Worm (Caenorhabditis elegans) whole organism, dauer: Measurements from ENCODE around the gene ZK1290.13.

ENCODE experiments used
- unc-62 ChIP-seq: sonication (generic microtip); optimal IDR thresholded peaks from 2 replicates; lab custom pipeline; 2017; ENCODE audit warnings: missing biosample characterization, missing genetic modification reagents, missing genetic modification characterization

ZK1290.13 gene

DNA sequence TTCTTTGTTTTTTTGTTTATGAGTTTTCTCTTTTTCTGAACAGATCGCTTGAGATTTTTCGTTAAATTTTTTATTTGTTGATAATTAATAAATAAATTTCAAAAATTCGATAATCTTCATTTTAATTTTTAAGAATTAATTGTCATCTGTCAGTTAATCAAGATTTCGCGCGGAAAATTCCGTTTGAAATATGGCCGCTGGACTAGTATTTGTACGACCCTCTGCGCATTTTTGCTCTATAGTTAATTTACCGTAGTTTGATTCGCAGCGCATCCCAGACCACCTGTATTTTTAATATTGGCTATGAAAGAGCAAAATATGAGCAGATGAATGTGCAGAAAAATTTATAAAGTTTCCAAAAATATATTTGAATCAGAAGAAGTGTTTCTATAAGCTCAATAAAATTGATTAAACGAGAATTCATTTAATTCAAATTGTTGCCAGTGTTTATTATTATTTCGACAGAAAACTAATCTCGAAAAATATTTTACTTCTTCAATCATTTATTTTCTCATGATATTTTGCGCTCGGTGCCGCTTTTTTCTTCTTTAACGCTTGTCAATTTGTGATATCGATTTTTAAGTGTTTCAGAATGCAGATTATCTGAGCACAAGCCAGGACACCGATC, 2.9 kb downstream of the ZK1290.13 start, which contains the start of gene nfi-1:
Gene nfi-1, plus strand, starts transcription at position 578 of the 628 bp plus-strand sequence.
- TF ChIP-seq unc-62 (GFP tag; lab: Kevin White, UChicago), result no peak

DNA sequence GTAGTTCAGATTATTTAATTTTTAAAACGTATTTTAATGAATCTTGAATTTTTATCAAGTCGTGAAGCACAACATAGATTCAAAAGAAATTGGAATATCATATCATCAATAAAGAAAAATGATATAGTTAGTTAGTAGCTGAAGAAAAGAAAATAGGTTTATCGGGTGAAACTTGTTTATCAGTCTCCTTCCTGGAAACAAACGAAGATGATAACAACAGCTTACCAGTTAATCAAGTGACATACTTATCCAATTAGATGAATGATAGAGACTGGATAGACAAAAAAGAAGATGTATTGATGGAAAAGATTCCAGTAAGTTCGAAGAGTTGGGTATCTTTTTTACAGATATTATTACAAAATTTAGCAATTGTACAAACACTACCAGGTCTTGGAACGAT, 8.1 kb downstream of the ZK1290.13 start:
- TF ChIP-seq unc-62 (GFP tag; lab: Kevin White, UChicago), result no peak

DNA sequence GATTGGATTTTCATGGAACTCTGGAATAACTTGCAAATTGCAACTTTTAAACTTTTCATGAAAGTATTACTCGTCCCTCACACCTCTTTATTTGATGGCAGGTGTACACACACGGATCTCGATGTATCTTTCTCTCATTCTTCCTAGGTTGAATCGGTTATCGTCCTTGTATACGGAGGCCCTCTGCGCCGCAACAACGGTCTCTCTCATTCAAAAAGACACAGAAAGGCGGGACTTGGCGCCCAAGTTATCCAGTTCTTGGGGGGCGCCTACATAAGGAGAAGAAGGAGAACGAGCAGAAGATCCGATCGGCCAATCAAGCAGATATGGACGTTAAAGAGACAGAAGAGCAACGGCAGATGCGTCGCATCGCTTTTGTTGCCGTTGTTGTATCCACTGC, 9.0 kb downstream of the ZK1290.13 start, which contains the start of gene rol-8:
Gene rol-8, plus strand, starts transcription at position 301 of the 400 bp plus-strand sequence.
- TF ChIP-seq unc-62 (GFP tag; lab: Kevin White, UChicago), result no peak

DNA sequence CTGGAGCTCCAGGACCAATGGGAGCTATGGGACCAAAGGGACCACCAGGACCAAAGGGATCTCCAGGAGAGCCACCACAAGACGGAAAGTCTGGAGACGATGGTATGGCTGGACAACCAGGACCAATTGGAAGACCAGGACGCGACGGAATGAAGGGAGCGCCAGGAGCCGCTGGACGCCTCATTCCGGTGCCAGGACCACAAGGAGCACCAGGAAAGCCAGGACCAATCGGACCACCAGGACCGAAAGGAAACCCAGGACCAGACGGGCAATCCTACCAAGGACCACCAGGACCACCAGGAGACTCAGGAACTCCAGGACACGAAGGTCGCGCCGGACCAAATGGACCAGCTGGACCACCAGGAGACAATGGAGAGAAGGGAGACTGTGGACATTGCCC, 10.0 kb downstream of the ZK1290.13 start:
- TF ChIP-seq unc-62 (GFP tag; lab: Kevin White, UChicago), result no peak

ce11 chrII:7545364-7545763, 10.6 kb downstream of the ZK1290.13 start:
- no peak for TF ChIP-seq unc-62 (GFP tag; lab: Kevin White, UChicago)

DNA sequence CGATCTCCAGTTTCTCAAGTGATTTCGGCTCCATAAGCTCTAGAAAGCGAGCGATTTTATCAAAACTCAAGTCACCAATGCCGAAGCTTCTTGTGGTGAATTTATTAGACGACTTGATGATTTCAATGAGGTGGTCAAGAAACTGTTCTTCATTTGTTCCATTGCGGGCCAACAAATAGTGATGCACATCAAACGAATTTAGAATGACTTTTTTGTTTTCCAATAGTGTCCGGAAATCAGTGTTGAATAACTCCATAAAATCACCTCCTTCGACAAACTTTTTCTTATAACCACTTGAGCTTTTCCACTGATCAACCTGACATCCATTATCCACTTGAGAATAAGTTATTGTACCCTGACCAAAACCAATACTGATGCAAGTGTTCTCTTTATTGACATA, 12.5 kb downstream of the ZK1290.13 start:
- no peak for TF ChIP-seq unc-62 (GFP tag; lab: Kevin White, UChicago)

ce11 chrII:7548044-7548443, 13.2 kb downstream of the ZK1290.13 start, which contains the start of gene fbxa-224:
Gene fbxa-224 (minus strand): TSS chrII:7548144.
- TF ChIP-seq unc-62 (GFP tag; lab: Kevin White, UChicago), result no peak

ce11 chrII:7549035-7549434, 14.2 kb downstream of the ZK1290.13 start, which contains the start of gene tph-1:
Gene tph-1 (plus strand): TSS chrII:7549335.
- TF ChIP-seq unc-62 (GFP tag; lab: Kevin White, UChicago), result no peak

DNA sequence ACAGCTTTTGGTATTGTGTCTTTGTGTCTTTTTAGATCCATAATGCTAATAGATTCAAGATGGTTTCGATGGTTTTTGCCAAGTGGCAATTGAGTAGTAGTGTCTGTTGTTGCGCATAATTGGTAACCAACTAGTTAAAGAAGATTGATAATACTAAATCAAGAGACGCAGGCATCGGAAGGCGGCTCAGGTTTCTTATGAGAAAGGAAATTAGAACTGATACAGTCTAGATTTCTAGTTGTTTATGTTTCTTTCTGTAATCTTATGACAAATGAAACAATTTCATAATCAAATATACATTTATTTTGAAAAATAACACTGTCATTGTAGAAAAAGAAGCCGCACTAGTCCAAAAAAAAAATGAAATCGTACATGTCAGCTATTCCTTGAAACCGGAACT, 19.0 kb downstream of the ZK1290.13 start, which contains the start of gene ZK1290.10:
Gene ZK1290.10, minus strand, starts transcription at position 101 of the 400 bp plus-strand sequence.
- no peak for TF ChIP-seq unc-62 (GFP tag; lab: Kevin White, UChicago)

- TF ChIP-seq unc-62 (GFP tag; lab: Kevin White, UChicago), result no peak
These were observed 20.0 kb downstream of the ZK1290.13 start for ce11 chrII:7554716-7555247.

- TF ChIP-seq unc-62 (GFP tag; lab: Kevin White, UChicago), result no peak
These were observed 20.6 kb downstream of the ZK1290.13 start, which contains the start of gene ZK1290.14 for ce11 chrII:7555454-7555853. Gene ZK1290.14 (minus strand): TSS chrII:7555592.

DNA sequence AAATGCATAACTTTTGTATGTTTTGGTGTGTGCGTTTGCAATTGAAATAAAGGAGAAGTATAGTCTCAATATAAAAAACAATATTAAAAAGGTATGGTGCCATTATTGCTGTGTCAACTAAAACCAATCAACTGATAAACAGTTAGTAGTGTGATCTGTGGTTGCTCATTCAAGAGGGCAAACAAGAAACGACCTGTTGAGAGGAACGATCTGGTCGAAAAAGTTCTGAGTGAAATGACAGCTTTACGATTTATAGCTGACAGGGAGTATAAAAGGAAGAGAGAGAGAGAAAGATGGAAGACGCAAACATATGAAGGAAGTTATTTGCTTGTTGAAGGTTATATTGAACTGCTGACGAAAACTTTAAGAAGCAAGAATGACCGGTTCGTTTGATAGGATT, 23.2 kb downstream of the ZK1290.13 start:
- TF ChIP-seq unc-62 (GFP tag; lab: Kevin White, UChicago), result no peak

DNA sequence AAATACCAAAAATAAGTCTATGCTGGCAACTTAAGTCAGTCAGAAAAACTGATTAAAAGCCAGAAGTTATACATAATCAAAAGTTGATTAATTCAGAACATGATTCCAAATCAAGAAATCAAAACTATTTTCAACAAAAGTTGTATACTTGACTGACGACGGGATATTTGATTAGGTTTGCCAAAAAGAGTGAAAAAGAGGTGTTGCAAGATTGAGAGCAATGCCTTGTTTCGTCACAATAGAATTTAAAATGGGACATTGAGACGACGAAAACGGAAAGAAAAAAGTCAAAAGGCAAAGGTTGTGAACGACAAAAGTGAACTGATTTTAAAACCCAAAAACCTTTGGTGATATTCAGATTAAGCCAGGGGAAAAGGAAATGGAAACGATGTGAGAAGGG, 24.1 kb downstream of the ZK1290.13 start:
- no peak for TF ChIP-seq unc-62 (GFP tag; lab: Kevin White, UChicago)

DNA sequence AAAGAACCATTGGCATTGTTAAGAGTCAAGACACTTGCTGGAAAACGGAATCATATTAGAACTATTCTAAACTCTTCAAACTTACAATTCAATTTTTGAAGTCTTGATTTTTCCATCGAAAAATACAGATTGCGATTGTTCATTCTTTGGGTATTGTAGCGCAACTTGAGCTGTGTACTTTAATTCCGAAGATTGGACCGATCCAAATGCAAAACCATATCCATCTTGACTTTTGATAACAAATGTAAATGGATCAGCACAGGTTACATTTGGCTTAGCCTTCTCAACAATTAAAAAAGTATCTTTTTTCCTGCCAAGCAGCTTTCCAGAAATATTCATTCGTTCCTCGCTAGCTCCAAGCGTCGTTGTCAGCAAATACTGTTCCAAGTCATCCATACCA, 26.0 kb downstream of the ZK1290.13 start:
- TF ChIP-seq unc-62 (GFP tag; lab: Kevin White, UChicago), result no peak

- no peak for TF ChIP-seq unc-62 (GFP tag; lab: Kevin White, UChicago)
These were observed 26.7 kb downstream of the ZK1290.13 start, which contains the start of the genes ZK1290.11 and ZK1290.1 for ce11 chrII:7561494-7561893. Gene ZK1290.11 (minus strand): TSS chrII:7561594. Gene ZK1290.1 (plus strand): TSS chrII:7561764.

- TF ChIP-seq unc-62 (GFP tag; lab: Kevin White, UChicago), result no peak
These were observed 27.8 kb downstream of the ZK1290.13 start for ce11 chrII:7562616-7563015.

DNA sequence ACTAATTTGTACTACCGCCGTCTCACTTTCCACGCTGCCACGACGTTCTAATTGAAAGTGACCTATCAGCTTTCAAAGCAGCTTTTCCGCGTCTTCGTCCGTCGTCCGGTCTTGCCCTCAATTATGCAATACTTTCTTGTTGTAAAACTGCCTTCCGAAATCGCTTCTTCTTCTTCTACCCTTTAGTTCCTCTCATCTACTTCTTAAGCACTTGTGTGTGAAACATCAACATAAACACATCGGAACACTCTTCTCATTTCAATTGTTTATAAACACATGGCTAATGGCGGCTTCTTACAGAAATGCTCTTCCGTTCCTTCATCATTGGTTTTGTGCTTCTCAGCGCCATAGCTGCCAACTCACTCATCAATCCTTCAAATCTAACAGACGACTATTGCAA, 35.5 kb downstream of the ZK1290.13 start, which contains the start of gene F35D2.3:
Gene F35D2.3, plus strand, starts transcription at position 301 of the 400 bp plus-strand sequence.
- TF ChIP-seq unc-62 (GFP tag; lab: Kevin White, UChicago), result no peak
